Fruit fly (Drosophila melanogaster): ENCODE data around the gene CG14151.
A peak's percentile ranks its signal among the peaks of the same experiment; 100 is the strongest.

Gene CG14151

dm6 chr3L:10648431-10648830 lies 20.1 kb upstream of the CG14151 start:
- no peak for TF ChIP-seq Mio (GFP tag; optimal IDR thresholded peaks at IDR 0.05)
- no peak for TF ChIP-seq sage (GFP tag; optimal IDR thresholded peaks at IDR 0.05)
- no peak for TF ChIP-seq Hnf4 (GFP tag; optimal IDR thresholded peaks at IDR 0.05)
- no peak for TF ChIP-seq woc (GFP tag; optimal IDR thresholded peaks at IDR 0.05)
- TF ChIP-seq Vsx2 (GFP tag; optimal IDR thresholded peaks at IDR 0.05; ENCODE audit: partially characterized antibody), result no peak
- TF ChIP-seq brk (GFP tag; optimal IDR thresholded peaks at IDR 0.05), result no peak
- TF ChIP-seq Dfd (GFP tag; optimal IDR thresholded peaks at IDR 0.05), result no peak
- TF ChIP-seq Myc (optimal IDR thresholded peaks at IDR 0.05), result no peak

- TF ChIP-seq sv (GFP tag; optimal IDR thresholded peaks at IDR 0.05) (no peak), h (GFP tag; optimal IDR thresholded peaks at IDR 0.05) (no peak), sage (GFP tag; optimal IDR thresholded peaks at IDR 0.05) (no peak), fru (GFP tag; optimal IDR thresholded peaks at IDR 0.05) (no peak), rgr (GFP tag; optimal IDR thresholded peaks at IDR 0.05) (no peak), pan (optimal IDR thresholded peaks at IDR 0.05) (no peak)
Observed at dm6 chr3L:10647158-10647557, 18.9 kb upstream of the CG14151 start.

DNA sequence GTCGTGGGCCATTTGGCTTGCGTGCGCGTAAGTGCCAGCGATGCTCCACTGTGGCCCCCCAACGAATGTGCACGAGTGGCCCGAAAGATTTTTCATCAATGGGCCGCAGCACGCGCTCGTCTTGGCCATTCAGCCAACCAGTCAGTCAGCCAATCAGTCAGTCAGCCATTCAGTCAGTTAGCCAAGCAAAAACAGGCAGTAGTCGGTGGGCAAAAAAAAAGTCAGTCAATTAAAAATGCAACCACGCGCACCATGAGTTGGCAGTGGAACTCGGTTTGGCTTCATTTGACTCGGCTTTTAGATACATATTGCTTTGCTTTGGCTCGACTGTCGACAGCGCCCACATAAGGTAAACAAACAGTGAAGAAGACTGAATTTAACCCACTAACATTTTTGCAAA lies 17.7 kb upstream of the CG14151 start:
- no peak for TF ChIP-seq dl (GFP tag; optimal IDR thresholded peaks at IDR 0.05; ENCODE audit: insufficient read depth in 1 of 2, partially characterized antibody in 2 of 2)
- TF ChIP-seq Dfd (GFP tag; optimal IDR thresholded peaks at IDR 0.05), result no peak
- no peak for TF ChIP-seq fru (GFP tag; optimal IDR thresholded peaks at IDR 0.05)
- no peak for TF ChIP-seq Sp1 (GFP tag; optimal IDR thresholded peaks at IDR 0.05)
- TF ChIP-seq N (GFP tag; optimal IDR thresholded peaks at IDR 0.05), result no peak
- TF ChIP-seq Abd-B (GFP tag; optimal IDR thresholded peaks at IDR 0.05), result no peak

DNA sequence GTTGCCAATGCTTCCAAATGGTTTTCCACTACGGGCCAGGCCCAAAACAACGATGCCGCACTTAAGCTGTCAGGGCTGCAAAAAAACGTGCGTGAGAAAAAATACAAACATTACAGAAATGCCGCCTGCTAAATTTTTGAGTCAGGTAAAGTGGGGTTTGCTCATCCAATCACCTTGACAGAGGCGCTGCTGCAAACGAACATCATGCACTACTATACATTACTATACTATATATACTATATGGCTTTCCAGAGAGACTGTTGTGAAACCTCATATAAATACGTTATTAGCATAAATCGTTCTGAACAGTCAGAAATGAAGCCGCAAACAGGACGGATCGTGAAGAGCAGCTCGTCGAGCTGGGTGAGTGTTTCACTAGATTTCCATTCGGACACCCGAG lies 14.9 kb upstream of the CG14151 start, which contains the start of gene CG14153:
CG14153 (plus strand) TSS at position 301 of the 400 bp plus-strand sequence.
- TF ChIP-seq h (GFP tag; optimal IDR thresholded peaks at IDR 0.05) (no peak), pan (optimal IDR thresholded peaks at IDR 0.05) (no peak), lola (GFP tag; optimal IDR thresholded peaks at IDR 0.05) (no peak), sv (GFP tag; optimal IDR thresholded peaks at IDR 0.05) (no peak), HLH106 (tag; optimal IDR thresholded peaks at IDR 0.05) (no peak)

DNA sequence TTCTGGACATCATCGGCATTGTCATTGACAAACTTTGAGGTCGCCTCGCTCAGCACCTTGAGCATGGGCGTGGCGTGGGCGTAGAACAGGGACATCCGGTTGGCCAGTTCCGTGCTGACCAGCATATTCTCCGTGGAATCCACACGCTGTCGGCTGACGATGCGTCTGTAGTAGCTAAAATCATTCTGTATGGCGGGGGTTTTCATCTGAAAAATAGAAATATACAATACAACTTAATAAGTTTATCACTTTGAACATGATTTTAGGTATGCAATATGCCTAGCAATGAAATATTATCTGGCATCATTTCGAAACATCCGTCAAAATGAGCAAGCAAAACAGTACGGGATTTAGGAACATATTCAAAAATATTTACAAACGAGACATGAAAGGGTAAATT lies 13.3 kb upstream of the CG14151 start, which contains the start of gene CG14154:
CG14154 (plus strand) TSS at position 301 of the 400 bp plus-strand sequence.
- TF ChIP-seq Hr78 (GFP tag; optimal IDR thresholded peaks at IDR 0.05) (no peak), sage (GFP tag; optimal IDR thresholded peaks at IDR 0.05) (no peak), Myc (optimal IDR thresholded peaks at IDR 0.05) (no peak), Dfd (GFP tag; optimal IDR thresholded peaks at IDR 0.05) (no peak), fru (GFP tag; optimal IDR thresholded peaks at IDR 0.05) (no peak), Hnf4 (GFP tag; optimal IDR thresholded peaks at IDR 0.05) (no peak)

dm6 chr3L:10639440-10639839 lies 11.2 kb upstream of the CG14151 start, which contains the start of gene CG18628:
Gene CG18628, plus strand, starts transcription at chr3L:10639740.
- TF ChIP-seq br (GFP tag; optimal IDR thresholded peaks at IDR 0.05) (no peak), h (GFP tag; optimal IDR thresholded peaks at IDR 0.05) (no peak), Mio (GFP tag; optimal IDR thresholded peaks at IDR 0.05) (no peak), rgr (GFP tag; optimal IDR thresholded peaks at IDR 0.05) (no peak), CG32264 (GFP tag; optimal IDR thresholded peaks at IDR 0.05) (no peak), sv (GFP tag; optimal IDR thresholded peaks at IDR 0.05) (no peak), HLH106 (tag; optimal IDR thresholded peaks at IDR 0.05) (no peak), jim (GFP tag; optimal IDR thresholded peaks at IDR 0.05) (no peak), dmrt93B (GFP tag; optimal IDR thresholded peaks at IDR 0.05) (no peak)

DNA sequence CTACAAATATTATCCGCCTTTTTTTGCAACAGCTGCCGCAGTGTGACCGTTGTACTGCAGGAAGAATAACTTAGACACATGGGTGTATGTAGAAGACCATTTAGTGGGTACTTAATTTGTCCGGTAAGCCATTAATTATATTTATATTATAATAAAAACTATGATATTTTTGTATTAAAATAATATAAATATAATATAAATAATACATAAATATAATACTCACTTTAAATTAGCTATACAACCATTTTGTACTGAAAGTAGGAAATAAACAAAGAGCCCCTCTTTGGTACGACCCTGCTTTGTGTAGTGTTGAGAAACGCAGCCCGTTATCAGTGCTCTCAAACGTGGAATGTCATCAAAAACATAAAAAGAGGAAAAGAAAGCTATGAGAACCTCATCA lies 9.5 kb upstream of the CG14151 start, which contains the start of gene Cnep1r2:
Cnep1r2 (plus strand) TSS at position 328 of the 400 bp plus-strand sequence.
- TF ChIP-seq sage (GFP tag; optimal IDR thresholded peaks at IDR 0.05) (peak; percentile 71), Myc (optimal IDR thresholded peaks at IDR 0.05) (no peak), dsf (GFP tag; optimal IDR thresholded peaks at IDR 0.05; ENCODE audit: borderline replicate concordance) (peak; percentile 66), h (GFP tag; optimal IDR thresholded peaks at IDR 0.05) (peak; percentile 83), Dif (GFP tag; optimal IDR thresholded peaks at IDR 0.05; ENCODE audit: partially characterized antibody) (no peak), tai (GFP tag; optimal IDR thresholded peaks at IDR 0.05) (no peak), Hr83 (GFP tag; optimal IDR thresholded peaks at IDR 0.05; ENCODE audit: poor library complexity, severe bottlenecking) (peak; percentile 41), fru (GFP tag; optimal IDR thresholded peaks at IDR 0.05) (peak; percentile 88), br (GFP tag; optimal IDR thresholded peaks at IDR 0.05) (peak; percentile 74), pan (optimal IDR thresholded peaks at IDR 0.05) (no peak), GATAd (GFP tag; optimal IDR thresholded peaks at IDR 0.05) (peak; percentile 54), Jra (GFP tag; optimal IDR thresholded peaks at IDR 0.05) (peak; percentile 65), ey (GFP tag; optimal IDR thresholded peaks at IDR 0.05) (peak; percentile 74), woc (GFP tag; optimal IDR thresholded peaks at IDR 0.05) (peak; percentile 77), rgr (GFP tag; optimal IDR thresholded peaks at IDR 0.05) (peak; percentile 93), CG9705 (GFP tag; optimal IDR thresholded peaks at IDR 0.05) (peak; percentile 93), CG32264 (GFP tag; optimal IDR thresholded peaks at IDR 0.05) (peak; percentile 29), Mio (GFP tag; optimal IDR thresholded peaks at IDR 0.05) (peak; percentile 30), brk (GFP tag; optimal IDR thresholded peaks at IDR 0.05) (no peak), Rel (GFP tag; optimal IDR thresholded peaks at IDR 0.05) (peak; percentile 69), Rel (tag; optimal IDR thresholded peaks at IDR 0.05) (peak; percentile 89), Hnf4 (GFP tag; optimal IDR thresholded peaks at IDR 0.05) (peak; percentile 83), HLH106 (tag; optimal IDR thresholded peaks at IDR 0.05) (peak; percentile 99), Vsx2 (GFP tag; optimal IDR thresholded peaks at IDR 0.05; ENCODE audit: partially characterized antibody) (no peak), lola (GFP tag; optimal IDR thresholded peaks at IDR 0.05) (no peak), foxo (GFP tag; optimal IDR thresholded peaks at IDR 0.05) (peak in 1 of 2 experiments; percentile 93), Sp1 (GFP tag; optimal IDR thresholded peaks at IDR 0.05) (peak; percentile 97), dmrt93B (GFP tag; optimal IDR thresholded peaks at IDR 0.05) (peak; percentile 93)

Data from whole organism, wandering third instar larva.